Worm (Caenorhabditis elegans): ENCODE results near the gene swsn-7.

DNA sequence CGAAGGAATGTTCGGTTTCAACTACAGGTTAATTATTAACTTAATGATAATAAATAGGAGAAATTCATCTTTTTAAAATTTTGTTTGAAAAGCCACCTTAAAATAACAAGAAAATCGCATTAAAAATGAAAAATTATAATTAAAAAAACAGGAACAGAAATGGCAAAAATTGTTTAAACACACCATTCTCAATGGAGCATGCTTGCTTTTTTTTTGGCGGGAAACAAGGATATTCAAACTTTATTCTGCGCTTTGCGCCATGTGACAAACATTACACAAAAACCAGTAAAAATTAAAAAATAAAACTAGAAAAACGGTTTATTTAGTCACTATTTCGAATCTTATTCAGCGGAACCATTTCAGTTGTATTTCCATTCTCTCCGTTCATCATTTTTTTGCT lies 1.2 kb upstream of the swsn-7 start:
- TF ChIP-seq nhr-25 (tag; optimal IDR thresholded peaks at IDR 0.05; ENCODE audit: borderline replicate concordance, insufficient read depth) (no peak), nhr-77 (tag; optimal IDR thresholded peaks at IDR 0.05) (no peak), unc-130 (GFP tag; optimal IDR thresholded peaks at IDR 0.05) (no peak), lsy-2 (tag; optimal IDR thresholded peaks at IDR 0.05) (no peak)
